Worm (Caenorhabditis elegans): ENCODE measurements around the gene imph-1.

DNA sequence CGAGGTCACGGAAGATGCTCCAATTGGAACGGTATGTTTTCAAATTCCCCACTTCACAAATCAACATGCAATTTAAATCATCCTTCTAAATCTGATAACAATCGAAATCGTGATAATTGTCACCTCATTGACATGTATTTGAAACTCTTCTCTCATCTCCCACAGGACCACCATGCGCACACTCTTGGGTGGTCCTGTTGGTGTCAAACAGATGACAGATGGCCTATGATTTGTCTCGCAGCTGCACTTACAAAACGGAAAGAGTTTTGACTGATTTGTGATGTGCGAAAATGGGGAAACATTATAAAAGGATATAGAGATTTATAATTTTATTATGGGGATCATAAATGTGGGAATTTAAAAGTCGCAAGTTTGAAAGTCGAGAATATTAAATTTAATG is 30.0 kb upstream of the imph-1 start:
- TF ChIP-seq nhr-11 (tag; optimal IDR thresholded peaks at IDR 0.05) = no peak
- TF ChIP-seq odd-2 (tag; optimal IDR thresholded peaks at IDR 0.05) = no peak
- no peak for TF ChIP-seq rnt-1 (tag; optimal IDR thresholded peaks at IDR 0.05)
- no peak for TF ChIP-seq pat-9 (tag; optimal IDR thresholded peaks at IDR 0.05)
- TF ChIP-seq ama-1 (optimal IDR thresholded peaks at IDR 0.05) = no peak
- TF ChIP-seq tbx-2 (tag; optimal IDR thresholded peaks at IDR 0.05) = no peak
- no peak for TF ChIP-seq ets-4 (tag; optimal IDR thresholded peaks at IDR 0.05)
- no peak for TF ChIP-seq hlh-8 (tag; optimal IDR thresholded peaks at IDR 0.05)
- no peak for TF ChIP-seq unc-3 (GFP tag; conservative IDR thresholded peaks at IDR 0.05)
- TF ChIP-seq unc-3 (tag; optimal IDR thresholded peaks at IDR 0.05) = no peak
- no peak for TF ChIP-seq dve-1 (tag; optimal IDR thresholded peaks at IDR 0.05)
- no peak for TF ChIP-seq unc-86 (tag; optimal IDR thresholded peaks at IDR 0.05)
- no peak for TF ChIP-seq ceh-9 (tag; optimal IDR thresholded peaks at IDR 0.05)
- TF ChIP-seq ceh-19 (GFP tag; optimal IDR thresholded peaks at IDR 0.05) = no peak
- TF ChIP-seq pag-3 (tag; optimal IDR thresholded peaks at IDR 0.05; ENCODE audit: borderline replicate concordance) = no peak
